Worm (Caenorhabditis elegans) whole organism, L2 larva: ENCODE results near the gene Y43F8B.20.

Experiments used
- C34F6.9 ChIP-seq: fragments of 150-350 bp; optimal IDR thresholded peaks from 2 replicates; lab custom pipeline; 2014; ENCODE audit warnings: missing biosample characterization, missing genetic modification characterization
- F13H6.1 ChIP-seq: sonication (generic microtip); optimal IDR thresholded peaks from 2 replicates; lab custom pipeline; 2016; ENCODE audit warnings: missing genetic modification characterization, missing compliant biosample characterization
- R02D3.7 ChIP-seq: fragments of 150-350 bp; optimal IDR thresholded peaks from 2 replicates; lab custom pipeline; 2014; ENCODE audit warnings: missing biosample characterization, missing genetic modification characterization
- Y55F3AM.14 ChIP-seq: fragments of 200-800 bp; sonication (Bioruptor generic); optimal IDR thresholded peaks from 2 replicates; lab custom pipeline; 2018; ENCODE audit warnings: mild to moderate bottlenecking, missing genetic modification characterization, missing compliant biosample characterization
- ZK546.5 ChIP-seq: sonication (generic microtip); optimal IDR thresholded peaks from 2 replicates; lab custom pipeline; 2017; ENCODE audit warnings: missing biosample characterization, missing genetic modification characterization
- alr-1 ChIP-seq: fragments of 150-350 bp; optimal IDR thresholded peaks from 2 replicates; lab custom pipeline; 2014; ENCODE audit warnings: missing biosample characterization, missing genetic modification characterization
- blmp-1 ChIP-seq: sonication (generic microtip); optimal IDR thresholded peaks from 2 replicates; lab custom pipeline; 2017; ENCODE audit warnings: missing genetic modification characterization, mild to moderate bottlenecking, missing compliant biosample characterization, antibody characterized with exemption, moderate library complexity; ENCODE audit not compliant: insufficient read depth
- ceh-16 ChIP-seq: fragments of 150-350 bp; optimal IDR thresholded peaks from 2 replicates; lab custom pipeline; 2014; ENCODE audit warnings: missing biosample characterization, missing genetic modification characterization
- ceh-82 ChIP-seq: fragments of 150-350 bp; optimal IDR thresholded peaks from 2 replicates; lab custom pipeline; 2014; ENCODE audit warnings: missing biosample characterization, missing genetic modification characterization
- egl-27 ChIP-seq: sonication (generic microtip); optimal IDR thresholded peaks from 3 replicates; lab custom pipeline; 2017; ENCODE audit warnings: missing biosample characterization, missing genetic modification reagents, missing genetic modification characterization
- elt-1 ChIP-seq: fragments of 150-350 bp; optimal IDR thresholded peaks from 2 replicates; lab custom pipeline; 2014; ENCODE audit warnings: missing biosample characterization, missing genetic modification characterization
- fos-1 ChIP-seq: fragments of 150-350 bp; optimal IDR thresholded peaks from 2 replicates; lab custom pipeline; 2014; ENCODE audit warnings: missing biosample characterization, missing genetic modification characterization
- gmeb-1 ChIP-seq: fragments of 150-350 bp; optimal IDR thresholded peaks from 2 replicates; lab custom pipeline; 2014; ENCODE audit warnings: missing biosample characterization, missing genetic modification characterization
- lin-11 ChIP-seq: fragments of 150-350 bp; sonication (generic microtip); optimal IDR thresholded peaks from 2 replicates; lab custom pipeline; 2014; ENCODE audit warnings: missing biosample characterization, missing genetic modification characterization, inconsistent platforms, mixed read lengths
- lin-39 ChIP-seq: fragments of 150-350 bp; optimal IDR thresholded peaks from 2 replicates; lab custom pipeline; 2014; ENCODE audit warnings: missing biosample characterization, missing genetic modification reagents, missing genetic modification characterization
- mab-5 ChIP-seq: fragments of 150-350 bp; optimal IDR thresholded peaks from 2 replicates; lab custom pipeline; 2014; ENCODE audit warnings: missing biosample characterization, missing genetic modification characterization
- mbf-1 ChIP-seq: sonication (generic microtip); optimal IDR thresholded peaks from 2 replicates; lab custom pipeline; 2017; ENCODE audit warnings: missing biosample characterization, missing genetic modification characterization
- nhr-10 ChIP-seq: sonication (generic microtip); optimal IDR thresholded peaks from 2 replicates; lab custom pipeline; 2017; ENCODE audit warnings: missing biosample characterization, missing genetic modification characterization
- nhr-11 ChIP-seq: fragments of 150-350 bp; optimal IDR thresholded peaks from 2 replicates; lab custom pipeline; 2014; ENCODE audit warnings: missing biosample characterization, missing genetic modification characterization
- nhr-21 ChIP-seq: fragments of 150-350 bp; optimal IDR thresholded peaks from 2 replicates; lab custom pipeline; 2014; ENCODE audit warnings: missing biosample characterization, missing genetic modification characterization
- nhr-23 ChIP-seq: fragments of 150-350 bp; optimal IDR thresholded peaks from 2 replicates; lab custom pipeline; 2014; ENCODE audit warnings: missing biosample characterization, missing genetic modification reagents, missing genetic modification characterization
- nhr-25 ChIP-seq: fragments of 150-350 bp; sonication (generic microtip); optimal IDR thresholded peaks from 3 replicates; lab custom pipeline; 2014; ENCODE audit warnings: missing biosample characterization, missing genetic modification characterization
- peb-1 ChIP-seq: fragments of 150-350 bp; optimal IDR thresholded peaks from 2 replicates; lab custom pipeline; 2014; ENCODE audit warnings: missing biosample characterization, missing genetic modification characterization
- sem-4 ChIP-seq: fragments of 150-350 bp; optimal IDR thresholded peaks from 2 replicates; lab custom pipeline; 2014; ENCODE audit warnings: missing biosample characterization, missing genetic modification reagents, missing genetic modification characterization
- skn-1 ChIP-seq: sonication (generic microtip); optimal IDR thresholded peaks from 2 replicates; lab custom pipeline; 2017; ENCODE audit warnings: missing biosample characterization, missing genetic modification characterization
- sma-3 ChIP-seq: sonication (generic microtip); optimal IDR thresholded peaks from 2 replicates; lab custom pipeline; 2016; ENCODE audit warnings: missing genetic modification reagents, missing genetic modification characterization, missing compliant biosample characterization
- sma-9 ChIP-seq, 2 experiments: fragments of 150-350 bp in 1 of 2; sonication (generic microtip) in 1 of 2; optimal IDR thresholded peaks; 2 replicates each; lab custom pipeline; 2014 to 2016; ENCODE audit warnings: missing genetic modification characterization in 2 of 2, mild to moderate bottlenecking in 1 of 2, missing biosample characterization in 1 of 2, missing compliant biosample characterization in 1 of 2, missing genetic modification reagents in 1 of 2, moderate library complexity in 1 of 2
- unc-62 ChIP-seq: fragments of 150-350 bp; optimal IDR thresholded peaks from 2 replicates; lab custom pipeline; 2014; ENCODE audit warnings: missing biosample characterization, missing genetic modification reagents, missing genetic modification characterization
- zag-1 ChIP-seq: fragments of 150-350 bp; optimal IDR thresholded peaks from 2 replicates; lab custom pipeline; 2014; ENCODE audit warnings: missing biosample characterization, missing genetic modification characterization
- ztf-1 ChIP-seq: fragments of 200-800 bp; sonication (Bioruptor generic); conservative IDR thresholded peaks from 2 replicates; pipeline ENCODE4 v1.3.6; 2022; ENCODE audit warnings: missing genetic modification characterization, missing compliant biosample characterization

Y43F8B.20 gene

DNA sequence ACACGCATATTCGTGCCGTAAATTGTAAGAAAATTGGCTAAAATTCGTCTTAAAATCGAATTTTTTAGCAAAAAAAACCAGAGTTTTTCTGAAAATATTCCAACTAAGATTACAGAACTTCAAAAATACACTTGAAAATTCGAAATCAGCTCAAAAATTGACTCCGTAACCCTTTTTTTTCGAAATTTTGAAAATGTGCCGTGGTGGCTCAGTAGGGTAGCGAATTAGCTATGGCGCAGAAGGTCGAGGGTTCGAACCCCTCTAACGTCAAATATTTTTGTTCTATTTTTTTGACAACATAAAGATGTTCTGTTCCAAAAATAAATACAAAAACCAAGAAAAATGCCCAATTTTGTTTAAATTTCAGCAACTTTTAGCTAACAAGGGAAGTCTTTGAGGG, 29.9 kb upstream of the Y43F8B.20 start:
- TF ChIP-seq gmeb-1 (tag; lab: Kevin White, UChicago) = no peak
- TF ChIP-seq mbf-1 (tag; lab: Kevin White, UChicago) = no peak
- TF ChIP-seq ZK546.5 (tag; lab: Kevin White, UChicago) = no peak
- no peak for TF ChIP-seq sem-4
- TF ChIP-seq, all 48 proteins: peak for 0

DNA sequence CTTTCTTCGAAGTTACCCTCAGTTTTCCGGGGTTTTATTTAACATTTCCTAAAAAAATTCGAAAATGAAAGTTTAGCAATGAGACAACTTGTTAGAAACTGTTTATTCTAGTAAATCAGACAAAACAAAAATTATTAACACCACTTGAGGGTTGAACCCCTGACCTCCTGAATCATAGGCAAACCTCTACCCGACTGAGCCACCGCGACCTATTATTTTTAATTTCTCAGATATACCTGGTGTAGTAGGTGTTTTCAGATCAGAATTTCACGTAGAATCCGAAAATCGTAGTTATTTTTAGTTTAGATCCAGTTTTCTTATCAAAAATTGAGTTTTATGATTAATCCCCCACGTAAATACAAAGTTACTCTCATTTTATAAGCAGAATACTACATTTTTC, 20.5 kb upstream of the Y43F8B.20 start:
- TF ChIP-seq ztf-1 (GFP tag; lab: Robert Waterston, UW) = no peak
- TF ChIP-seq alr-1 (tag; lab: Kevin White, UChicago) = no peak
- TF ChIP-seq nhr-23 (tag; lab: Kevin White, UChicago) = no peak
- no peak for TF ChIP-seq nhr-11 (tag; lab: Kevin White, UChicago)
- no peak for TF ChIP-seq C34F6.9 (tag; lab: Kevin White, UChicago)
- TF ChIP-seq nhr-10 (tag; lab: Kevin White, UChicago) = no peak
- no peak for TF ChIP-seq egl-27 (tag; lab: Kevin White, UChicago)
- no peak for TF ChIP-seq nhr-21
- no peak for TF ChIP-seq fos-1 (tag; lab: Kevin White, UChicago)
- no peak for TF ChIP-seq mab-5 (tag; lab: Kevin White, UChicago)
- TF ChIP-seq R02D3.7 (tag; lab: Kevin White, UChicago) = no peak
- TF ChIP-seq lin-39 (tag; lab: Kevin White, UChicago) = no peak
- TF ChIP-seq Y55F3AM.14 (GFP tag; lab: Kevin White, UChicago) = no peak
- TF ChIP-seq unc-62 (GFP tag; lab: Kevin White, UChicago) = no peak

DNA sequence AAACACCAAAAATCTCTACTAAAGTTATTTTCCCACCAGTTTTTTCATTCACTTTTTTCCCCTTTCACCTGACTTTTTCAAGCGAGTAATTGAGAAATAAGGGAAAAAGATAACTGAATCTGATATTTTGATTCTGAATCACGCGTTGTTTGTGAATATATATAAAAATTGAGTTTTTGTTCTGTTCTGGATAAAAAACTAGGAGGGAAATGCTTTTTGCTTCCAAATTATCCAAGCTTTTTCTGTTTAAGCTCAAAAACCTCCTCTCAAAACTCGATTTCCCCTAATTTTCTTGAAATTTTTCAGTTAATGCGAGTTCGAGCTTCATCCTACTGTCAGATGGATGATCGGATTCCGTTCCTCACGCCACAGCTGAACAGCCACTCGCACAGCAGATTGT, 15.5 kb upstream of the Y43F8B.20 start, which contains the start of gene kcnl-1:
Gene kcnl-1, plus strand, starts transcription at position 301 of the 400 bp plus-strand sequence.
- TF ChIP-seq elt-1 (no peak), sma-9 (GFP tag; optimal IDR thresholded peaks at IDR 0.05; lab: Kevin White, UChicago) (no peak), sma-9 (tag; optimal IDR thresholded peaks at IDR 0.05; lab: Kevin White, UChicago) (no peak), nhr-21 (no peak), nhr-11 (tag; lab: Kevin White, UChicago) (no peak), sma-3 (GFP tag; lab: Kevin White, UChicago) (no peak), lin-39 (tag; lab: Kevin White, UChicago) (no peak), skn-1 (tag; lab: Kevin White, UChicago) (no peak)
- TF ChIP-seq, all 48 proteins: peak for 0

DNA sequence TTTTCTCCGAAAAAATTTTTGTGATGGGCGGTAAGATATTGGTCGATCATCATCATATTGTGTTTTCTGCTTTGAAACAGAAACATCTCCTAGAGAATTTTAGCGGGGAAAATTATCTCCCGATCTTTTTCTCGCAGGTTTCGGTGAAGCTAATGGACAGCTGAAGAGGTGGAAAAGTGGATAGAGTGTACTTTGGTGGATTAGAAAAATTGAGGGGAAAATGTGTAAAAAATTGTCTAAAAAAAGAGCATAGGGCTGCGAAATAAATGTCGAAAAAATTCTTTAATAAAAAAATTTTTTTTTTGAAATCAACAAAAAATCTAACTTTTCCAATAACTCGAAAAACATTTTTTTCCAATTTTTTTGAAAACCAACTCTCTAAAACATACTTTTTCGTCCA, 6.3 kb upstream of the Y43F8B.20 start, which contains the start of gene oac-1:
Gene oac-1, minus strand, starts transcription at position 101 of the 400 bp plus-strand sequence.
- TF ChIP-seq nhr-10 (tag; lab: Kevin White, UChicago) (no peak), ZK546.5 (tag; lab: Kevin White, UChicago) (no peak)

DNA sequence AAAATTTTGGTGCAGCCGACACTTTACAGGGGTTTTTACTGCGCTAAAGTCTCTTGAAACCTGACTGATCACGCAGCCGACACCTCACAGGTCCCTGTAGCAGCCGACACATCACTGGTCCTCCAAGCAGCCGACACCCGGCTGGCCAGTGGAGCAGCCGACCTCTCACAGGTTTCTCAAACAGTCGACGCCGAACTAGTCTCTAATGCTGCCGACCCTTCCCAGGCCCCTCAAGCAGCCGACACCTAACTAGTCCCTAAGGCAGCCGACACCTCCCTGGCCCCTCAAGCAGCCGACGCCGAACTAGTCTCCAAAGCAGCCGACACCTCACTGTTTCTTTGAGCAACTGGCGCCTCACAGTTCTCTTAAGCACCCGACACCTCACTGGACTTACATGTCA, 5.8 kb upstream of the Y43F8B.20 start:
- TF ChIP-seq peb-1 (tag; lab: Kevin White, UChicago) = no peak
- TF ChIP-seq ZK546.5 (tag; lab: Kevin White, UChicago) = no peak
- no peak for TF ChIP-seq skn-1 (tag; lab: Kevin White, UChicago)
- TF ChIP-seq lin-39 (tag; lab: Kevin White, UChicago) = no peak
- TF ChIP-seq nhr-23 (tag; lab: Kevin White, UChicago) = no peak
- no peak for TF ChIP-seq R02D3.7 (tag; lab: Kevin White, UChicago)
- no peak for TF ChIP-seq lin-11
- TF ChIP-seq ceh-16 (tag; lab: Kevin White, UChicago) = no peak
- no peak for TF ChIP-seq fos-1 (tag; lab: Kevin White, UChicago)
- TF ChIP-seq F13H6.1 (tag; lab: Kevin White, UChicago) = no peak
- TF ChIP-seq ceh-82 (tag; lab: Kevin White, UChicago) = no peak
- no peak for TF ChIP-seq sma-9 (GFP tag; optimal IDR thresholded peaks at IDR 0.05; lab: Kevin White, UChicago)
- no peak for TF ChIP-seq sma-9 (tag; optimal IDR thresholded peaks at IDR 0.05; lab: Kevin White, UChicago)
- no peak for TF ChIP-seq alr-1 (tag; lab: Kevin White, UChicago)

DNA sequence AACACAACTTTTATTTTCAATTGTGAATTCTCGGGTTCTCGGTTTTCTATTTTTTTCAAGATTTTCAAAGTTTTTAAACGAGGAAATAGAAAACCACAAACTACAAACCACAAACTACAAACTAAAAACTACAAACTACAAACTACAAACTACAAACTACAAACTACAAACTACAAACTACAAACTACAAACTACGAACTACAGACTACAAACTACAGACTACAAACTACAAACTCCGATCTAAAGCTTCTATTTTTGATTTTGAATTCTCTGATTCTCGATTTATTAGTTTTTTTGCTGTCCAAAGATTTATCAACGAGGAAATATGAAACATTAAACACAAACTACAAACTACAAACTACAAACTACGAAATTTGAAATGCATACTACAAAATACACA, 705 bp upstream of the Y43F8B.20 start:
- TF ChIP-seq alr-1 (tag; lab: Kevin White, UChicago) (no peak), sem-4 (no peak), blmp-1 (tag; lab: Kevin White, UChicago) (no peak)

DNA sequence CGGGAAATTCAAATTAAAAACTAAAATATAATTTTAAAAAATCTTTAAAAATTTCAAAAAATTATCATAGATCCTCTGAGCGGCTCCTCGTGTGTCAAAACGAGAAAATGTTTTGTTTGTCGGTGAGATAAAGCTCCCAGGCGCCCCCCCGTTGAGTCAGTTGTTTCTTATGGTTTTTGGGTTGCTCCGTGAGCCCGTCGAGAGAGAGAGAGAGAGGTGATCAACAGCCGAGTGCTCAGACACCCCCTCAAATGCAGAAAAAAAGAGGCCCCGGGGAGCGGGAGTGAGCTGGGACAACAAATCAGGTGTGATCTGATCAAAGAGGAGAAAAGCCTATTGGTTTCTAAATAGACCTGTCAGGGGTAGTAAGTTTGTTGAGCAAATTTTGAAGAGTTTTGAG, 2.9 kb downstream of the Y43F8B.20 start:
- no peak for TF ChIP-seq zag-1 (tag; lab: Kevin White, UChicago)
- no peak for TF ChIP-seq C34F6.9 (tag; lab: Kevin White, UChicago)
- TF ChIP-seq fos-1 (tag; lab: Kevin White, UChicago) = no peak
- TF ChIP-seq peb-1 (tag; lab: Kevin White, UChicago) = no peak
- no peak for TF ChIP-seq lin-11
- no peak for TF ChIP-seq ztf-1 (GFP tag; lab: Robert Waterston, UW)
- no peak for TF ChIP-seq sem-4
- TF ChIP-seq alr-1 (tag; lab: Kevin White, UChicago) = no peak
- TF ChIP-seq nhr-25 = no peak
